Fruit fly (Drosophila melanogaster) whole organism, embryonic: ENCODE measurements around the gene CG33796.

ENCODE experiments used
- eyg ChIP-seq: fragments of 200-800 bp; sonication (Bioruptor generic); optimal IDR thresholded peaks from 3 replicates; lab custom pipeline; 2016; ENCODE audit warnings: missing biosample characterization, missing genetic modification characterization
- fu2 ChIP-seq: fragments of 200-800 bp; sonication (Bioruptor generic); optimal IDR thresholded peaks from 2 replicates; lab custom pipeline; 2016; ENCODE audit warnings: missing biosample characterization, missing genetic modification characterization
- knrl ChIP-seq: fragments of 200-800 bp; sonication (Bioruptor generic); IDR thresholded peaks from 3 replicates; pipeline ENCODE4 v1.3.6; 2022; ENCODE audit warnings: missing biosample characterization, missing genetic modification characterization; ENCODE audit not compliant: partially characterized antibody
- odd ChIP-seq: fragments of 200-800 bp; sonication (Bioruptor generic); optimal IDR thresholded peaks from 2 replicates; lab custom pipeline; 2017; ENCODE audit warnings: missing biosample characterization, mild to moderate bottlenecking, missing genetic modification characterization
- salm ChIP-seq: fragments of 200-800 bp; sonication (Bioruptor generic); optimal IDR thresholded peaks from 2 replicates; lab custom pipeline; 2018; ENCODE audit warnings: missing biosample characterization, mild to moderate bottlenecking, missing genetic modification characterization
- scrt ChIP-seq: fragments of 200-800 bp; sonication (Bioruptor generic); optimal IDR thresholded peaks from 2 replicates; lab custom pipeline; 2018; ENCODE audit warnings: missing biosample characterization, mild to moderate bottlenecking, missing genetic modification characterization, moderate library complexity

- TF ChIP-seq fu2 (no peak), salm (no peak), scrt (peak; percentile 18), eyg (GFP tag; lab: Kevin White, UChicago) (no peak), knrl (GFP tag; lab: Robert Waterston, UW) (no peak; the same call in 2 of the 3 replicates), odd (GFP tag; lab: Kevin White, UChicago) (peak; percentile 18)
Observed at dm6 chr3L:16164150-16165039, 5.5 kb downstream of the CG33796 start, which contains the start of gene CG5151.
